Fruit fly (Drosophila melanogaster) whole organism, embryonic: ENCODE data around the gene MED28.

Experiments used
- Awh ChIP-seq: fragments of 200-800 bp; sonication (Bioruptor generic); IDR thresholded peaks from 2 replicates; pipeline ENCODE4, ENCODE4 v1.3.6; 2022; ENCODE audit warnings: missing biosample characterization, missing genetic modification characterization
- B-H1 ChIP-seq: fragments of 200-800 bp; sonication (Bioruptor generic); IDR thresholded peaks from 3 replicates; pipeline ENCODE4 v1.3.6; 2022; ENCODE audit warnings: missing biosample characterization, missing genetic modification characterization
- CG11695 ChIP-seq: fragments of 200-800 bp; sonication (Bioruptor generic); IDR thresholded peaks from 3 replicates; pipeline ENCODE4 v1.3.6; 2022; ENCODE audit warnings: missing biosample characterization, missing genetic modification characterization
- CG12071 ChIP-seq: fragments of 200-800 bp; sonication (Bioruptor generic); optimal IDR thresholded peaks from 3 replicates; lab custom pipeline; 2018; ENCODE audit warnings: missing biosample characterization, mild to moderate bottlenecking, missing genetic modification characterization
- CG12391 ChIP-seq: fragments of 200-800 bp; sonication (Bioruptor generic); optimal IDR thresholded peaks from 3 replicates; lab custom pipeline; 2018; ENCODE audit warnings: missing biosample characterization, mild to moderate bottlenecking, missing genetic modification characterization, moderate library complexity
- CG12769 ChIP-seq: fragments of 200-800 bp; sonication (Bioruptor generic); optimal IDR thresholded peaks from 2 replicates; lab custom pipeline; 2019; ENCODE audit warnings: missing biosample characterization, mild to moderate bottlenecking, missing genetic modification characterization, moderate library complexity
- CG13775 ChIP-seq: fragments of 200-800 bp; sonication (Bioruptor generic); optimal IDR thresholded peaks from 3 replicates; lab custom pipeline; 2017; ENCODE audit warnings: missing biosample characterization, mild to moderate bottlenecking, missing genetic modification characterization
- CG14965 ChIP-seq: fragments of 200-800 bp; sonication (Bioruptor generic); optimal IDR thresholded peaks from 2 replicates; lab custom pipeline; 2016; ENCODE audit warnings: missing biosample characterization, missing genetic modification characterization, borderline replicate concordance
- CG15269 ChIP-seq: fragments of 200-800 bp; sonication (Bioruptor generic); optimal IDR thresholded peaks from 2 replicates; lab custom pipeline; 2018; ENCODE audit warnings: missing biosample characterization, mild to moderate bottlenecking, missing genetic modification characterization, moderate library complexity
- CG1832 ChIP-seq: fragments of 200-800 bp; sonication (Bioruptor generic); optimal IDR thresholded peaks from 2 replicates; lab custom pipeline; 2017; ENCODE audit warnings: missing biosample characterization, mild to moderate bottlenecking, missing genetic modification characterization, inconsistent platforms
- CG30020 ChIP-seq: fragments of 200-800 bp; optimal IDR thresholded peaks from 2 replicates; lab custom pipeline; 2019; ENCODE audit warnings: missing biosample characterization, mild to moderate bottlenecking, missing genetic modification characterization, moderate library complexity
- CG34422 ChIP-seq: fragments of 200-800 bp; sonication (Bioruptor generic); IDR thresholded peaks from 3 replicates; pipeline ENCODE4 v1.3.6; 2022; ENCODE audit warnings: missing biosample characterization, missing genetic modification characterization
- CG4360 ChIP-seq: fragments of 200-800 bp; sonication (Bioruptor generic); IDR thresholded peaks from 2 replicates; pipeline ENCODE4 v1.3.6; 2022; ENCODE audit warnings: missing biosample characterization, missing genetic modification characterization
- CG5953 ChIP-seq: fragments of 200-800 bp; sonication (Bioruptor generic); IDR thresholded peaks from 2 replicates; pipeline ENCODE4 v1.3.6; 2022; ENCODE audit warnings: missing biosample characterization, missing genetic modification characterization
- CG7745 ChIP-seq: fragments of 200-800 bp; sonication (Bioruptor generic); optimal IDR thresholded peaks from 2 replicates; lab custom pipeline; 2018; ENCODE audit warnings: missing biosample characterization, mild to moderate bottlenecking, missing genetic modification characterization, moderate library complexity
- CG8924 ChIP-seq: fragments of 200-800 bp; optimal IDR thresholded peaks from 3 replicates; lab custom pipeline; 2019; ENCODE audit warnings: missing biosample characterization, mild to moderate bottlenecking, missing genetic modification characterization, moderate library complexity
- D19A ChIP-seq: fragments of 200-800 bp; optimal IDR thresholded peaks from 3 replicates; lab custom pipeline; 2019; ENCODE audit warnings: missing biosample characterization, mild to moderate bottlenecking, missing genetic modification characterization, moderate library complexity
- Dp ChIP-seq: fragments of 200-800 bp; sonication (Bioruptor generic); optimal IDR thresholded peaks from 2 replicates; lab custom pipeline; 2018; ENCODE audit warnings: missing biosample characterization, mild to moderate bottlenecking, missing genetic modification characterization, moderate library complexity
- Ets65A ChIP-seq: fragments of 200-800 bp; sonication (Bioruptor generic); peaks from one replicate; lab custom pipeline; 2016; ENCODE audit warnings: missing biosample characterization, missing genetic modification characterization
- Lim3 ChIP-seq: fragments of 200-800 bp; sonication (Bioruptor generic); IDR thresholded peaks from 2 replicates; pipeline ENCODE4 v1.3.6; 2022; ENCODE audit warnings: missing biosample characterization, missing genetic modification characterization
- Med ChIP-seq: fragments of 200-800 bp; sonication (Bioruptor generic); peaks from one replicate; lab custom pipeline; 2016; ENCODE audit warnings: missing biosample characterization, missing genetic modification characterization, mild to moderate bottlenecking, inconsistent platforms, moderate library complexity
- Meics ChIP-seq: fragments of 200-800 bp; sonication (Bioruptor generic); optimal IDR thresholded peaks from 2 replicates; lab custom pipeline; 2017; ENCODE audit warnings: missing biosample characterization, mild to moderate bottlenecking, missing genetic modification characterization
- Pdp1 ChIP-seq, 2 experiments: fragments of 200-800 bp; sonication (Bioruptor generic); optimal IDR thresholded peaks; 3 replicates each; lab custom pipeline; 2016; ENCODE audit warnings: missing biosample characterization in 2 of 2, missing genetic modification characterization in 2 of 2, mild to moderate bottlenecking in 1 of 2, moderate library complexity in 1 of 2
- Ptx1 ChIP-seq: fragments of 200-800 bp; sonication (Bioruptor generic); IDR thresholded peaks from 2 replicates; pipeline ENCODE4 v1.3.6; 2022; ENCODE audit warnings: missing biosample characterization, missing genetic modification characterization
- Scr ChIP-seq: fragments of 200-800 bp; sonication (Bioruptor generic); IDR thresholded peaks from 2 replicates; pipeline ENCODE4 v1.3.6; 2022; ENCODE audit warnings: missing biosample characterization, missing genetic modification characterization; ENCODE audit not compliant: partially characterized antibody
- abd-A ChIP-seq: fragments of 200-800 bp; sonication (Bioruptor generic); optimal IDR thresholded peaks from 3 replicates; lab custom pipeline; 2019; ENCODE audit warnings: missing biosample characterization, mild to moderate bottlenecking, missing genetic modification characterization, moderate library complexity
- br ChIP-seq: fragments of >200 bp; optimal IDR thresholded peaks from 2 replicates; lab custom pipeline; 2017
- cg ChIP-seq: fragments of 200-800 bp; sonication (Bioruptor generic); optimal IDR thresholded peaks from 3 replicates; lab custom pipeline; 2019; ENCODE audit warnings: missing biosample characterization, mild to moderate bottlenecking, missing genetic modification characterization, moderate library complexity
- ci ChIP-seq: fragments of 200-800 bp; sonication (Bioruptor generic); IDR thresholded peaks from 3 replicates; pipeline ENCODE4 v1.3.6; 2022; ENCODE audit warnings: missing biosample characterization, missing genetic modification characterization
- disco-r ChIP-seq: fragments of 200-800 bp; sonication (Bioruptor generic); optimal IDR thresholded peaks from 2 replicates; lab custom pipeline; 2016; ENCODE audit warnings: missing biosample characterization, missing genetic modification characterization
- ftz-f1 ChIP-seq: fragments of 200-800 bp; sonication (Bioruptor generic); optimal IDR thresholded peaks from 2 replicates; lab custom pipeline; 2016; ENCODE audit warnings: missing biosample characterization, missing genetic modification characterization
- inv ChIP-seq: fragments of 200-800 bp; sonication (Bioruptor generic); IDR thresholded peaks from 2 replicates; pipeline ENCODE4 v1.3.6; 2022; ENCODE audit warnings: missing biosample characterization, missing genetic modification characterization; ENCODE audit not compliant: partially characterized antibody
- knrl ChIP-seq: fragments of 200-800 bp; sonication (Bioruptor generic); IDR thresholded peaks from 3 replicates; pipeline ENCODE4 v1.3.6; 2022; ENCODE audit warnings: missing biosample characterization, missing genetic modification characterization; ENCODE audit not compliant: partially characterized antibody
- lbe ChIP-seq: fragments of 200-800 bp; sonication (Bioruptor generic); optimal IDR thresholded peaks from 2 replicates; lab custom pipeline; 2016; ENCODE audit warnings: missing biosample characterization, mild to moderate bottlenecking, missing genetic modification characterization
- pros ChIP-seq: fragments of 200-800 bp; sonication (Bioruptor generic); optimal IDR thresholded peaks from 3 replicates; lab custom pipeline; 2019; ENCODE audit warnings: missing biosample characterization, mild to moderate bottlenecking, missing genetic modification characterization, moderate library complexity
- sens ChIP-seq: fragments of 200-800 bp; sonication (Bioruptor generic); peaks from one replicate; lab custom pipeline; 2016; ENCODE audit warnings: missing biosample characterization, missing genetic modification characterization
- so ChIP-seq: fragments of 200-800 bp; sonication (Bioruptor generic); IDR thresholded peaks from 3 replicates; pipeline ENCODE4 v1.3.6; 2022; ENCODE audit warnings: missing biosample characterization, missing genetic modification characterization
- vvl ChIP-seq: fragments of 200-800 bp; sonication (Bioruptor generic); IDR thresholded peaks from 2 replicates; pipeline ENCODE4 v1.3.6; 2022; ENCODE audit warnings: missing biosample characterization, missing genetic modification characterization

MED28 gene

DNA sequence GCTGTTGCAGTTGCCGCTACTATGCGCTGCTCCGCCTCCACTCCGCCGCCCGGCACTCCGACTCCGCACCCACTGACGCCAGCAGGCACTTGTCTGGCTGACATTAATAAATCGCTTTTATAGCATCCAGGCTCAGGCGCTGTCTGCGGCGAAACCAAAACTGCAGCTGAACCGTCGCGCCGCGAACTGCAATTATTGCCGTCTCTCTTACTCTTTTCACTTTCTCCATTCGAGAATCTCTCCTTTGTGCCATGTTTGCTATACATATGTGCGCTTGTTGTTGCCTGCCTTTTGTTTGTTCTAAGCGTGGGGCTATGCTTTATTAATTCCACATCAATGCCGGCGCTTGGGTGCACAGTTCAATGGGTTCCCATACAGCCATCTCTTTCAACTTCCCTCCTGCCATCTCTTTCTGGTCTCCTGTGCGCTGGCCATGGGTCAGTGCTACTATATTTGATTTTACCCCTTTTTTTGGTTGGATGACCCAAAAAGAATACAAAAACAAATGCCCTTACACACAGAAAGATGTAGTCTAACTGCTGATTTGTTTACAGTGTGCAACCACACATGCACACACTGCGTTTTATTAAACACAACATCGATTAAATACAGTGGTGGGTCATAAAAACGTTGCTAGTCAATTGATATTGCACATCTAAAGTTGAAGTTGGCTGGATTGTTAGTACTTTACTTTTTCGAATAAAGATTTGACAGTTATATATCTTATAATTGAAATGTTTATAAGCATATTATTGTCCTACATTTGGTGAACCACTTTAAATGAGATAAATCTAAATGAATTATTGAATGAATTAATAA lies 30.1 kb upstream of the MED28 start (continued):
- TF ChIP-seq disco-r, result no peak
- TF ChIP-seq CG15269 (tag; lab: Kevin White, UChicago), result no peak
- no peak for TF ChIP-seq CG11695 (GFP tag; lab: Robert Waterston, UW)
- TF ChIP-seq ftz-f1 (GFP tag; lab: Kevin White, UChicago), result no peak
- TF ChIP-seq Scr (GFP tag; lab: Robert Waterston, UW), result no peak
- no peak for TF ChIP-seq CG14965 (GFP tag; lab: Kevin White, UChicago)
- TF ChIP-seq cg (GFP tag; lab: Kevin White, UChicago), result peak; percentile 28
- TF ChIP-seq CG5953 (GFP tag; lab: Robert Waterston, UW), result no peak
- TF ChIP-seq CG4360 (GFP tag; lab: Robert Waterston, UW), result peak; percentile 76
- no peak for TF ChIP-seq inv (GFP tag; lab: Robert Waterston, UW)
- no peak for TF ChIP-seq Meics
- no peak for TF ChIP-seq CG1832 (GFP tag; lab: Kevin White, UChicago)
- peak; percentile 14 for TF ChIP-seq sens
- TF ChIP-seq br (lab: Kevin White, UChicago), result no peak
- TF ChIP-seq CG12391 (tag; lab: Kevin White, UChicago), result peak; percentile 10
- TF ChIP-seq Ptx1, result no peak
- TF ChIP-seq D19A (tag; lab: Kevin White, UChicago), result peak; percentile 20
- peak; percentile 64 for TF ChIP-seq Ets65A (GFP tag; lab: Kevin White, UChicago)
- TF ChIP-seq Lim3 (GFP tag; lab: Robert Waterston, UW), result no peak
- no peak for TF ChIP-seq lbe (GFP tag; lab: Kevin White, UChicago)
- TF ChIP-seq Med (GFP tag; lab: Kevin White, UChicago), result peak; percentile 72
- no peak for TF ChIP-seq so (GFP tag; lab: Robert Waterston, UW)
- TF ChIP-seq, all 482 proteins: peak for 19

dm6 chr3R:25447451-25447850 lies 29.4 kb upstream of the MED28 start:
- TF ChIP-seq Pdp1 (GFP tag; optimal IDR thresholded peaks at IDR 0.05; lab: Kevin White, UChicago), result peak in 1 of 2 experiments; percentile 3
- 0 out of 3 replicates have a peak, but pooled peaks have one; percentile 24 for TF ChIP-seq ci (GFP tag; lab: Robert Waterston, UW)
- TF ChIP-seq knrl, result no peak
- peak; percentile 60 for TF ChIP-seq vvl
- no peak for TF ChIP-seq CG34422
- no peak for TF ChIP-seq B-H1
- TF ChIP-seq Dp (GFP tag; lab: Kevin White, UChicago), result no peak
- TF ChIP-seq CG12071 (GFP tag; lab: Kevin White, UChicago), result no peak
- no peak for TF ChIP-seq sens
- peak; percentile 83 for TF ChIP-seq CG12769 (tag; lab: Kevin White, UChicago)
- TF ChIP-seq CG8924 (tag; lab: Kevin White, UChicago), result no peak
- TF ChIP-seq CG13775 (GFP tag; lab: Kevin White, UChicago), result no peak
- no peak for TF ChIP-seq CG30020 (tag; lab: Kevin White, UChicago)
- TF ChIP-seq pros (GFP tag; lab: Kevin White, UChicago), result peak; percentile 26
- no peak for TF ChIP-seq CG7745 (tag; lab: Kevin White, UChicago)
- TF ChIP-seq abd-A (tag; lab: Kevin White, UChicago), result peak; percentile 79
- 0 out of 2 replicates have a peak, but pooled peaks have one; percentile 14 for TF ChIP-seq Awh (GFP tag; lab: Robert Waterston, UW)
